Worm (Caenorhabditis elegans): ENCODE results near the gene F48G7.13.

DNA sequence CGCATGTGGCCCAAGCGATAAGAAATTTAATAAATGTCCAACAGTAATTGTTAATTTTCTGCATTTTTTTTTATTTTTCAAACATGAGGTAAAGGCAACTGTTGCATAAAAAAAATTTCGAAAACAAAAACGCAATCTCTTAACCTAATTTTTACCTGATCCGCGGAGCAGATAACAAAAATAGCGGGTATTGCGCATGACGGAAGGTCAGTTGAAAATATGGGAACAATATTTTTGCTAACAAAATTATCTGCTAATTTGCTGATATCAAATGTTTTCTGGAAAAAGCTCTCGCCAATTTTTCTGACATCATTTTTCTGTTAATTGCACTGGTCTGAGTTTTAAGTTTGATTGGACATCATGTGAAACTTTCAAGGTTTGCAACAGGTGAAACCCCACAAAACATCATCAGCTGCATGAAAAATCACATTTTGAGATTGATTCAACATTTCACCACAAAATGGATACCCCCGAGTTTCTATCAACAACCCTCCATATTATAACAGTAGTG, 49.0 kb downstream of the F48G7.13 start, which contains the start of the genes F31F4.11 and srh-266:
- TF ChIP-seq lin-13 (tag; optimal IDR thresholded peaks at IDR 0.05): no peak
- no peak for TF ChIP-seq lsy-2 (tag; optimal IDR thresholded peaks at IDR 0.05)
- no peak for TF ChIP-seq pha-4 (tag; optimal IDR thresholded peaks at IDR 0.05)
- no peak for TF ChIP-seq mab-5 (tag; optimal IDR thresholded peaks at IDR 0.05)
- no peak for TF ChIP-seq blmp-1 (tag; optimal IDR thresholded peaks at IDR 0.05)
- no peak for TF ChIP-seq lin-32 (GFP tag; optimal IDR thresholded peaks at IDR 0.05)
- TF ChIP-seq nhr-28 (tag; optimal IDR thresholded peaks at IDR 0.05): no peak

Measured in whole organism, mixed stage, embryonic.